Worm (Caenorhabditis elegans): ENCODE results near the gene nhr-152.

DNA sequence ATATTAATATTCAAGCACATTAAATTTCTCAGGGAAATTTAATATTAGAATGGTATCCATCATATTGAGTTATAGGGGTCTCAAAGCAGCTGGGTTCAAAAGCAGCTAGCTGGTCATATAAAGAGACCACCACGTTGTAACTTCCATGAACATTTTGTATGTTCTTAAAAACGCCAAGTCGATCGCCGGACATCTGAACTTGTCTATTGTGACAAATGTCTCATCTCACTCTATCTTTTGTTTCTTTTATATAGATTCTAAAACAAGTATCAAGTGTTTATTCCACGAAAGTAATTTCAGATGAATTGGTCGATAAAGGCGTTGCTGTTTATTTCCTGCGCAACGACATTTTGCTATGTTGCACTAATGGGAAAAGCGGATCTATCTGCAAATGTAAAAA, 10.7 kb downstream of the nhr-152 start, which contains the start of gene ZK105.3:
- TF ChIP-seq mab-5 (tag; optimal IDR thresholded peaks at IDR 0.05) (no peak), nhr-25 (tag; optimal IDR thresholded peaks at IDR 0.05) (no peak), zag-1 (tag; optimal IDR thresholded peaks at IDR 0.05) (no peak), nhr-12 (tag; optimal IDR thresholded peaks at IDR 0.05) (no peak), ztf-11 (tag; optimal IDR thresholded peaks at IDR 0.05) (no peak), nhr-10 (tag; optimal IDR thresholded peaks at IDR 0.05) (no peak), aly-2 (tag; optimal IDR thresholded peaks at IDR 0.05) (no peak), fos-1 (tag; optimal IDR thresholded peaks at IDR 0.05) (no peak), ceh-82 (tag; optimal IDR thresholded peaks at IDR 0.05) (no peak), snpc-4 (tag; optimal IDR thresholded peaks at IDR 0.05) (no peak), nhr-77 (tag; optimal IDR thresholded peaks at IDR 0.05) (no peak), crh-2 (tag; optimal IDR thresholded peaks at IDR 0.05) (no peak)

All from whole organism, L2 larva.